Worm (Caenorhabditis elegans): ENCODE measurements around the gene T25B9.6.

Gene T25B9.6

DNA sequence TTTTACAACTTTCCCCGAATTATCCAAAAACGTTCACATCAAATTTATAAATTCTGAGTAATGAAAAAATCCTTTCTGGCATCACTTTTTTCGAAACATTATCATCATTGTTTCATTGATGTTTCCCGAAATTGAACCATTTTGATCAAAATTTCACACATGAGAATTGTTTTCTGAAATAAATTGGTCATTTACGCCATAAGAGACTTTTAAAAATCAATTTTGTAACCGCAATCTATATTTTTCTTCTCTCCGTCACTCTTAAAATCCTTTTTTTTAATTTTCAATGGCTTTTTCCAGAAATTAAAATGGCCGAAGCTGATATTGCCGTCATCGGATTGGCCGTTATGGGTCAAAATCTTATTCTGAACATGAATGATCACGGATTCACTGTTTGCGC lies 11.4 kb downstream of the T25B9.6 start, which contains the start of gene T25B9.9:
Gene T25B9.9 (plus strand): TSS at position 301 of the 400 bp plus-strand sequence.
- no peak for TF ChIP-seq klf-2 (GFP tag; conservative IDR thresholded peaks at IDR 0.05)
- TF ChIP-seq T22C8.4 (GFP tag; IDR thresholded peaks at IDR 0.05) = no peak

DNA sequence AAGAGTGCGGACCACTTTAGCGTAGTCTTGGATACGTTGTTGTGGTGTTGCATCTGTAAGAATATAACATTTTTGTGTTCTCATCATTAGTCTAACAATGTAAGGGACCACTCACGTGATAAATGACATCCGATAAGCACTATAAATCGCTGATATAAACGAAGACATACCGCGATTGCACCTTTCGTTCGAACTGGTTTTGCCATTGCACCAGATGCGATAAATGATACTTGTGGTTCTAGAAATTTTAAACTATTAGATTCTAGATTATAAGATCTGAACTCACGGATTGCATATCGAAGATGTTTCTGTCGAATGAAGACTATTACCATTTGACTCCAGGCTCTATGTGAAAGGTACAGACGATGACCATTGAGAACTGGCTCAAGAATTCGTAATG lies 13.4 kb downstream of the T25B9.6 start:
- TF ChIP-seq med-1 (GFP tag; optimal IDR thresholded peaks at IDR 0.05; ENCODE audit: insufficient read depth) (no peak), tab-1 (GFP tag; IDR thresholded peaks at IDR 0.05) (no peak), ztf-29 (GFP tag; IDR thresholded peaks at IDR 0.05) (no peak), klf-2 (GFP tag; conservative IDR thresholded peaks at IDR 0.05) (no peak), flt-1 (GFP tag; IDR thresholded peaks at IDR 0.05) (no peak), ztf-23 (GFP tag; IDR thresholded peaks at IDR 0.05) (no peak), ref-1 (GFP tag; conservative IDR thresholded peaks at IDR 0.05) (no peak), cog-1 (tag; optimal IDR thresholded peaks at IDR 0.05) (no peak), T22C8.4 (GFP tag; IDR thresholded peaks at IDR 0.05) (no peak)

DNA sequence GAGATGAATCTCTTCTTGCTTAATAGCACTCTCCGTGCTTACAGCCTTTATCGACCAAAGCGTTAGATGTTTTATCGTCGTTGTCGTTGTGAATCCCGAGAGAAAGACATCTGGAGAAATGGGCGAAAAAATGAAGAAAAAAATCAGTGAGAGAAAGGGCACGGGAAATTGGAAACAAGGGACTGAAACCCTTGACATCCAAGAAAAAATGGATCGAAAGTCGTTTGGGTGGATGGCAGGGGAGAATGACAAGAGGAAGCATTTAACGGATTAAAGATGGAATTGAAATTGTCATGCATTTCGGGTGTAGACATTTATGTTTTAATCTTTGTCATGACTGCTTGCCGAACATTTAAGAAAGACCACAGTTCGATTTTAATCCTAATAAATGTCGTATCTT lies 15.9 kb downstream of the T25B9.6 start, which contains the start of gene inpp-1:
Gene inpp-1 (minus strand): TSS at position 101 of the 400 bp plus-strand sequence.
- TF ChIP-seq ztf-29 (GFP tag; IDR thresholded peaks at IDR 0.05) (no peak), ztf-23 (GFP tag; IDR thresholded peaks at IDR 0.05) (no peak), T22C8.4 (GFP tag; IDR thresholded peaks at IDR 0.05) (no peak), med-1 (GFP tag; optimal IDR thresholded peaks at IDR 0.05; ENCODE audit: insufficient read depth) (no peak), flt-1 (GFP tag; IDR thresholded peaks at IDR 0.05) (no peak), cog-1 (tag; optimal IDR thresholded peaks at IDR 0.05) (no peak), klf-2 (GFP tag; conservative IDR thresholded peaks at IDR 0.05) (no peak), tab-1 (GFP tag; IDR thresholded peaks at IDR 0.05) (no peak), ref-1 (GFP tag; conservative IDR thresholded peaks at IDR 0.05) (no peak)

DNA sequence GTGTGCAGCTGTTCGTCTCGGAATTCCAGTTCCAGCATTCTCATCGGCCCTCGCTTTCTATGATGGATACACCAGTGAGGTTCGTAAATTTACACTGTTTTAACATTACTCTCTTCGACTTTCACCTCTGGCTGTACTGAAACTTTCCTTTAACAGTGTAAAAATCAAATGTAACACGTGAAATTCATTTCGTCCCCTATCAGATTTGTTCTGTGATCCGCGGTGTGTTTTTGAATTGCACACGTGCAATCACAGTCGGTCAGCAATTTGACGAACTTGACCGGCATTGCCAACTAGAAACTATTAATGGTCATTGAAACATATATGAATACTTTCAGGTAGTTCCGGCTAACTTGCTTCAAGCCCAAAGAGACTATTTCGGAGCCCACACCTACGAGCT lies 19.1 kb downstream of the T25B9.6 start:
- TF ChIP-seq ztf-29 (GFP tag; IDR thresholded peaks at IDR 0.05) (no peak), cog-1 (tag; optimal IDR thresholded peaks at IDR 0.05) (no peak)

DNA sequence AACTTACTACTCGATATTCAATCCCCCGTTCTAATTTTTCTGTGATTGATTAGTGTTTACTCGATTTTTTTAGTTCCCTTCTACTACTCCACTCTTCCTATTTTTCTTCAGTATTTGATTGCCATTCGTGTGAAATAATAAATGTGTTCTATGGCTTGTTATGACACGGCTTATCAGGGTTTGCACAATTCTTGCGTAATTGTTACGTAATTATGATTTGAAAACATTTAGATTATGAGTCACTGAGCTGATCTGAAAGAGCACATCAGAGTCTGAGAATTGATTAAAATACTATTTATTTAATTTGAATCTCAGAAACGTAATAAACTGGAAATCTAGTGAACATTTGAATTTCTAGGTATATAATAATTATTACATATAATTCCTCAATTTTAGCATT lies 19.7 kb downstream of the T25B9.6 start:
- TF ChIP-seq tab-1 (GFP tag; IDR thresholded peaks at IDR 0.05) (no peak), klf-2 (GFP tag; conservative IDR thresholded peaks at IDR 0.05) (no peak), med-1 (GFP tag; optimal IDR thresholded peaks at IDR 0.05; ENCODE audit: insufficient read depth) (no peak)

DNA sequence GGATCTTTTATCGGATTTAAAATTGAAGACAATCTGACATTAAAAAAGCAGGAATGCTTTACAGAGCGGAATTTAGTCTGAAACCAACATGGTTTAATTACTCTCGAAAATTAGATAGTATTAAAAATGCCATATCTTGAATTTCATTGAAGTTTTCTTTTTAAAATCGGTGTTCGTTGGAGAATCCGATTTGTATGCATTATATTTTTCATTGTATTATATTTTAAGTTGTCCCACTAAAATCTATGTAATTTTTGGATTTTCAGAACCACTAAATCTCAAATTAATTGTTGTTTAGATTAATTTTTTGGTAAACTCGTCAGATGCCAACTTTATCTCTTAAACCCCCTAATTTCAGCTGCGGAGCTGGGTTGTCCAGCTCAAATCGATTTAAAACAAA lies 20.6 kb downstream of the T25B9.6 start:
- no peak for TF ChIP-seq tab-1 (GFP tag; IDR thresholded peaks at IDR 0.05)
- TF ChIP-seq klf-2 (GFP tag; conservative IDR thresholded peaks at IDR 0.05) = no peak
- no peak for TF ChIP-seq flt-1 (GFP tag; IDR thresholded peaks at IDR 0.05)
- TF ChIP-seq ref-1 (GFP tag; conservative IDR thresholded peaks at IDR 0.05) = no peak
- no peak for TF ChIP-seq ztf-29 (GFP tag; IDR thresholded peaks at IDR 0.05)
- no peak for TF ChIP-seq ztf-23 (GFP tag; IDR thresholded peaks at IDR 0.05)
- no peak for TF ChIP-seq med-1 (GFP tag; optimal IDR thresholded peaks at IDR 0.05; ENCODE audit: insufficient read depth)
- TF ChIP-seq T22C8.4 (GFP tag; IDR thresholded peaks at IDR 0.05) = no peak
- TF ChIP-seq cog-1 (tag; optimal IDR thresholded peaks at IDR 0.05) = no peak

DNA sequence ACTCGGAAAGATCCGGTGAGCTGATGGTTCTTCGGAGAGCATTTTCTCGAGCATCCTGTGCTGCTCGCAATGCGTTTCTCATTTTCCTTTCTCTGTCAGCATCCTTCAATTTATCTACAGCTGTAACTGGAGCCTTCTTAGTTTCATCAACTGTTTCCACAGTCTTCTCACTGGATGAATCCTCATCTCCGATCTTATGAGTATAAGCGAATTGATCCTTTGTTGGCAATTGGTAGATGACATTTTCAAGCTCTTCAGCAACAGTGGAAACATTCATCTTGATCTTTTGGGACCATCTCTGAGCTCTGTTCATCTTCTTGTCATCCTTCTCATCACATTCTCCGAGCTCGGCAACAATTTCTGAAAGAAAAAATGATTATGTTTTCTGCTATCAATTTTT lies 21.4 kb downstream of the T25B9.6 start:
- TF ChIP-seq tab-1 (GFP tag; IDR thresholded peaks at IDR 0.05) (no peak), ref-1 (GFP tag; conservative IDR thresholded peaks at IDR 0.05) (no peak), T22C8.4 (GFP tag; IDR thresholded peaks at IDR 0.05) (no peak)

DNA sequence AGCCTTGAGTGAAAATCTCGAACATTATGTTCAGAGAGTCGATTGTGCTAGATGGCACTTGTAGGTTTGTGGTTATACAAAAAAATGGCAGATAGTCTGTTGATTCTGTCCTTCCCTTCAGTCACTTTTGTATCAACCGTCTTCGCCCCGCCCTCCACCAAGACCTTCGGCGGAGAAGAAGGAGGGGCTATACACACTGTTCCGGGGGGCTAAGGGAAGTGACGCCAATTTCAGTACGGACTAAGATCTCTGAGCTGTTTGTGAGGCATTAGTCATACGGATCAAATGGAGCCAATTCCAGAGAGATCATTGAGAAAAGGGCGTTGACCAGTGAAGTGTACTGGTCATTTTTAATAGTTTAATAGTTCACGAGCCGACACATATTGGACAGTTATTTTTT lies 22.6 kb downstream of the T25B9.6 start, which contains the start of gene swt-3:
Gene swt-3 (minus strand): TSS at position 101 of the 400 bp plus-strand sequence.
- TF ChIP-seq cog-1 (tag; optimal IDR thresholded peaks at IDR 0.05) = no peak
- no peak for TF ChIP-seq ref-1 (GFP tag; conservative IDR thresholded peaks at IDR 0.05)
- no peak for TF ChIP-seq med-1 (GFP tag; optimal IDR thresholded peaks at IDR 0.05; ENCODE audit: insufficient read depth)
- TF ChIP-seq flt-1 (GFP tag; IDR thresholded peaks at IDR 0.05) = no peak
- no peak for TF ChIP-seq tab-1 (GFP tag; IDR thresholded peaks at IDR 0.05)

DNA sequence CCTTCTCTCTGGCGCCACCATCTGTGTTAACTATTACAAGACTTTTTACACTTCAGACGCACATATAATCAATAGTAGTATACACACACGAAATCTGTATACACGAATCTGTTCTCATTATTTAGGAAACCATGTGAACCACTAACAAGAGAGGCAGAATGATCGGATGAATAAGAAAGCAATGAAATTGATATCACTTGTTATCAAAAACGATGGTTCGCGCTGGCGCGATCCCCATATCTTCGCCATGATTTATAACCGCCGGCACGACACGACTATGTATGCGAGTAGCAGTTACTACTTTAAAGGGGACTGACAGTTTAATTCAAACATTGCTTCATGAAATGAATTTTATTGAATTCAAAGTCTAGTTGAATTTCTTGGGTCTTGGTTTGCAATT lies 23.4 kb downstream of the T25B9.6 start:
- TF ChIP-seq tab-1 (GFP tag; IDR thresholded peaks at IDR 0.05) (no peak), klf-2 (GFP tag; conservative IDR thresholded peaks at IDR 0.05) (no peak), ztf-29 (GFP tag; IDR thresholded peaks at IDR 0.05) (no peak), ztf-23 (GFP tag; IDR thresholded peaks at IDR 0.05) (no peak), flt-1 (GFP tag; IDR thresholded peaks at IDR 0.05) (no peak), cog-1 (tag; optimal IDR thresholded peaks at IDR 0.05) (no peak), T22C8.4 (GFP tag; IDR thresholded peaks at IDR 0.05) (no peak), ref-1 (GFP tag; conservative IDR thresholded peaks at IDR 0.05) (no peak), med-1 (GFP tag; optimal IDR thresholded peaks at IDR 0.05; ENCODE audit: insufficient read depth) (no peak)

DNA sequence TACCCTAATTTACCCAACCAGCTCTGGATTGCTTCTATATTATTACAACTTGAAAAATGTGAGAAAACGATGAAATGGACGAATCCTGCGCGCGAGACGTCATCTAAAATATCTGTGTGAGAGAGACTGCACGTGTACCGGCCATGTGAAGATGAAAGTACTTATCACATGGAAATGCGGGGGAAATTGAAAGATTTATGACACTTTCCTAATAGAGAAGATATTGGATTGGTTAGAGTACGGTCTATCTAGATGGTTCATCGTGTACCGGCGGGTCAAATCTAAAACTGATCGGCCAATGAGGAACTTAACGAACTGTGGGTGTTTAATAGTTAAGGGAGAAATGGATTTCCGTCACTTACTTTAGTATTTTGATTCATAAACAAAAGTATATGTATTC lies 24.1 kb downstream of the T25B9.6 start:
- TF ChIP-seq tab-1 (GFP tag; IDR thresholded peaks at IDR 0.05) = no peak
- no peak for TF ChIP-seq cog-1 (tag; optimal IDR thresholded peaks at IDR 0.05)
- no peak for TF ChIP-seq med-1 (GFP tag; optimal IDR thresholded peaks at IDR 0.05; ENCODE audit: insufficient read depth)
- TF ChIP-seq ztf-23 (GFP tag; IDR thresholded peaks at IDR 0.05) = no peak
- no peak for TF ChIP-seq ztf-29 (GFP tag; IDR thresholded peaks at IDR 0.05)
- TF ChIP-seq flt-1 (GFP tag; IDR thresholded peaks at IDR 0.05) = no peak
- TF ChIP-seq klf-2 (GFP tag; conservative IDR thresholded peaks at IDR 0.05) = no peak
- TF ChIP-seq ref-1 (GFP tag; conservative IDR thresholded peaks at IDR 0.05) = no peak
- TF ChIP-seq T22C8.4 (GFP tag; IDR thresholded peaks at IDR 0.05) = no peak

DNA sequence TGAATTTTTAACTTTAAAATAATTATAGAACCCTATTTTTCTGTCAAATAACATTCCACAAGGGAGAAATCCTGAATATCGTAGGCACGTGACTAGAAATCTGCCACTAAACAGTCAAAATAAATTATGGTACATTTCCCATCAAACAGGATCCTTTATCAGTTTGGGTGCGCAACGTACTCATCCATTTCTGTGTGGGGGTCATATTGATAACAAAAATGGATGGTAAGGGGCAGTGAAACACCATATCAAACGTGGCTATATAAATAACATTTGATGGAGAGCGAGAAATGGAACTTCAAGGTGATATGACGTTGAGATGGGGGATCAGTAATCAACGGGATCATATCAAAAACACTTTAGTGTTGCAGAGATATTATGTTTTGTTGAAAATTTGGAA lies 26.1 kb downstream of the T25B9.6 start:
- no peak for TF ChIP-seq med-1 (GFP tag; optimal IDR thresholded peaks at IDR 0.05; ENCODE audit: insufficient read depth)
- TF ChIP-seq klf-2 (GFP tag; conservative IDR thresholded peaks at IDR 0.05) = no peak
- no peak for TF ChIP-seq tab-1 (GFP tag; IDR thresholded peaks at IDR 0.05)
- no peak for TF ChIP-seq ztf-23 (GFP tag; IDR thresholded peaks at IDR 0.05)
- no peak for TF ChIP-seq T22C8.4 (GFP tag; IDR thresholded peaks at IDR 0.05)
